Fruit fly (Drosophila melanogaster) ovary, adult (tissue): ENCODE measurements around the gene Pka-C3.

ENCODE experiments used
- CG17801 ChIP-seq: fragments of 200-800 bp; optimal IDR thresholded peaks from 2 replicates; lab custom pipeline; 2019; ENCODE audit warnings: missing biosample characterization, mild to moderate bottlenecking, missing genetic modification characterization, moderate library complexity; ENCODE audit not compliant: partially characterized antibody

Gene Pka-C3

DNA sequence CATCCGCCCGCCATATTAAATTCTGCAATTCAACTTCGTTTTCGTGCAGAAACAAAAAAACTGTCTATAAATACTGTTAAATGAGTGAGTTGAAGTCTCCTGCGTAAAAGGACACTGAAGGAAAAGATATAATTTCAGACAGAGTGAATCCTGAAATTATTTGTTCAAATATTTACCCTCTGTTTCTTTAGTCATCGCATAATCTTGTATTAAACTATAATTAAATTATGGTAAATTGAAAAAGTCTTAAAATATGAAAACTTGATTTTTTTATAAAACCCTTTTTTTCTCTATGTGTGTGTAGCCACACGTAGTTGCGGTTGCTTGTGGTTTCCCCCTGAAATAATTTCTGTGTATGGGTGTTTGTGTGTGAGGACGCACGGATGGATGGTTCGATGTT, 31.2 kb downstream of the Pka-C3 start:
- TF ChIP-seq CG17801 (GFP tag; lab: Kevin White, UChicago): no peak

DNA sequence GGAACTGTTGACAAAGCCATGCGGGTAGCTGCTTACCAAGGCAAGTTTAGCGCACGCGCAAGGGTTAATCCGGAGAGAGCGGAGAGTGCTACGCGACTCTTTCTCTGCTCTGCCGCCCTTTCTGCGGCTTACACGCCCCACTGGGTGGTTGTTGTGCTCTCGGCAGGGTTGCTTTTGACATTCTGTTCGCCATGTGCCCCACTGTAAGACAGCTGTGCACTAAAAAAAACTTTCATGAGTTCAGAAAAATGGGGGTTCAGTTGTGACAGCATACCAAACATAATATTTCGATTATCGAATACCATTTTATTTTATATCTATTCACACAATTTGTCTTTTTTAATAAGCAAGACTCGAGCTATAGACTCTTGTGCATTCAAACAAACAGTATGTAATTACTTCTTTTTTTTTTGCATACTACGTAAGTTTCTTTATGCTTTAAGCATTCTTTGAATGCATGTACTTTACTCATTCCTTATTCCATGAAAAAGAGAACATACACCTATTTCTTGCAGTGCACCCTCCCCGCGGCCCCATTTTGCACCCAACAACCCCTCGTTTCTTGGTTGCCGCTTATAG, 33.5 kb downstream of the Pka-C3 start:
- no peak for TF ChIP-seq CG17801 (GFP tag; lab: Kevin White, UChicago)

DNA sequence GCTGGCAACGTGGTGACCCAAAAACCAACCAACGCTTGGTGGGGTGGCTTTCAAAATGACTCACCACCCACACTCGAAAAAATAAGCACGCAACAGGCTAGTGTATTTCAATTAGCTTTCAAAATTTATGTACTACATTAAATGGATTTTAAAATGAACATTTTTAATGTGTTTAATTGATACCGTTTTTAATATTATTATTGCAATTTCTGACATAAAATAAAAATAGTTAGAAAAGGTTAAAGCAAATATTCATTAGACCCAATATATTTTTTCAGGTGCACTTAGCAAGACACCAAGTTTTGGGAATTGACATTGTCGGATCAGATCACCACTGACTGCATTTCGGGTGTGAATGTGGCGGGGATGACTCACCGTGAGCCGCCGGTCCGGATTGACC, 48.3 kb downstream of the Pka-C3 start:
- no peak for TF ChIP-seq CG17801 (GFP tag; lab: Kevin White, UChicago)

DNA sequence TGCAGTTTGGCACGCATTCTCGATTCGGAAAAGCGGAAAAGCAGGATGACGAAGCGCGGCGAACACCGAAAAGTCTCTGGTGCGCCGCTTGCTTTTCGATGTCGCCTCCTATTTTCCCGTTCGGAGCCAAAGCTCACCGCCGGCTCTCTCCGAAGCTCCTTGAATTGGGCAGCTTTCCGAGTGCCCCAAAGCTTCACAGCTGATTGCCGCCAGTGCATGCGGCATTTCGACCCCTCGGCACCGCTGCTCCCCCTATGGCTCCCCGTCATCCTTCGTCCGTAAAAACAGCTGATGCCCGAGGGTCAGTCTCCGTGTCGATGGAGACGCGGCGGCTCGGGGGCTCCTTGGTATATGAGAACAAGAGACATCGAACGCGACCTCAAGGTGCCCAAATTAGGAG, 55.6 kb downstream of the Pka-C3 start, which contains the start of gene pHCl-1:
Gene pHCl-1, minus strand, starts transcription at position 78 of the 400 bp plus-strand sequence.
- TF ChIP-seq CG17801 (GFP tag; lab: Kevin White, UChicago): no peak

DNA sequence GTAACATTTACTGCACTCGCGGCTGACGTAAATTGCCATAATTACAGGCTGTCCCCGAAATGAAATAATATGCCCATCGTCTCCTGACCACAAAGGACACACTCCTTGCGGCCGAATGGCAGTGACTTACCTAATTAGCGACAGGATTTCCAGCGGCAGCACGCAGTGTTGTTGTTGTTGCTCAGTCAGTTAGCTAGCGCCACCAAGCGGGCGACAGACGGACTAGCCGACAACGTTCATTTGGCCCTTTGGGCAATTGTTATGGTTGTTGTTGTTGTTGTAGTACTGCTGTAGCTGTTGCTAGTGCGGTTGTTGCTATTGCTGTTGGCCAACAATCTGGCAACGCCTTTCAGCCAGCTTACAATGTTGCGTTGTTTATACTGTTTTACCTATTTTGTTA, 61.1 kb downstream of the Pka-C3 start:
- no peak for TF ChIP-seq CG17801 (GFP tag; lab: Kevin White, UChicago)

DNA sequence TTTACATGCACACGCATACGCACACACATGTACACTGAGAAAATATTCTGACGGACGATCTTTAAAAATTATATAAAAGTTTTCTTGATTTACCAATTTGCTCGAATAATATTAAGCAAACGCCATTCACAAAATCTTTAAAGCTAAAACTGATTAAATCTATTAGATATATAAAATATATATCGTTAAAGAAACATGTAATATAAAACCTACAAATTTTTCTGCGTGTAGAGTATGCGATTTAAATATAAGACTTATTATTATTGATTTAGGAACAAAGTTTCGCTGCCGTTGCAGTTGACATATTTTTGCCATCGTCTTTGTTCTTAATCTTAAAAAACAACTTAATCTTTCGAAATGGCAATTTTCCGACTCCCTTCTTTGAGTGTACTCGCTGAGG, 77.1 kb downstream of the Pka-C3 start:
- TF ChIP-seq CG17801 (GFP tag; lab: Kevin White, UChicago): no peak
